Worm (Caenorhabditis elegans) whole organism, L3 larva: Measurements from ENCODE around the gene nspc-16.

Experiments used
- ceh-82 ChIP-seq: fragments of 150-350 bp; optimal IDR thresholded peaks from 2 replicates; lab custom pipeline; 2014; ENCODE audit warnings: missing biosample characterization, missing genetic modification characterization
- elt-1 ChIP-seq: fragments of 150-350 bp; optimal IDR thresholded peaks from 2 replicates; lab custom pipeline; 2014; ENCODE audit warnings: missing biosample characterization, missing genetic modification characterization
- mml-1 ChIP-seq: fragments of 150-350 bp; sonication (generic microtip); optimal IDR thresholded peaks from 3 replicates; lab custom pipeline; 2014; ENCODE audit warnings: missing biosample characterization, missing genetic modification characterization
- unc-39 ChIP-seq: sonication (generic microtip); optimal IDR thresholded peaks from 4 replicates; lab custom pipeline; 2017; ENCODE audit warnings: missing biosample characterization, missing genetic modification characterization

DNA sequence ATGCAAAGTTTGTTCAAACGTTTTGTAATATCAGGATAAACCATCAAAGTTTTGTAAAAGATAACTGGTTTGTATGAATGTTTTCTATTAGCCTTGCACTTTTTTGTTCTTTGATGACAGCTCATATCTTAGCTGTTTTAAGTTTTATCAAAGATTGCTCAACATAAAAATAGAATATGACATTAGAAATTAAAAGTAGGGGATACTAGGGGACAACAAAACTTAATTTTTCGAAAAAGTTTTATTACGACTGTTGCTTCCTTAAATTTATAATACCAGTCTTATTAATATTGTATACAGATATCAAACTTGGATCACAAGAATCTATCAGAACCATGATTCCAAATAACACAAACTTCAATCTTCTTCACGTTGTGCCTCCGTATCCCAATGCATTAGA is 27.6 kb upstream of the nspc-16 start, which contains the start of gene ztf-14:
- no peak for TF ChIP-seq unc-39
- TF ChIP-seq mml-1 (tag; lab: Kevin White, UChicago) = no peak
- TF ChIP-seq ceh-82 (tag; lab: Kevin White, UChicago) = no peak
- no peak for TF ChIP-seq elt-1 (tag; lab: Kevin White, UChicago)
